Worm (Caenorhabditis elegans): ENCODE measurements around the gene srw-34.

DNA sequence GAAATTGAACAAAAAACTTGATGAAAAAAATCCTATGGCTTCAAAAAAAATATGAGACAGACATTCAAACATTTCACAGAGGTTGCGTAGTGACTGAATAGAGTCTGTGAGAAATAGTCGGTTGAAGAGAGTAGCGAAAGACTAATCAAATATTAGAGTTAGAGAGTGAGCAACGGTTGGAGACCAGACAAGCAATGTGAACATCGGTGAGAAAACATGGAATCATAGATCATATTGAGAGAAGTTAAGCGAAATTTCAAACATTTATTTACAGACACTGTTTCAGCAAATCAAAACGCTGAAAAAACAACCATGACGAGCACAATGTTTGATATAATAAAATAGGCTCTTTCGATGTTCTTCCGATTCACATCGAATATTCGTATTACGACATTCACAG is 15.5 kb downstream of the srw-34 start:
- no peak for TF ChIP-seq dao-5 (tag; optimal IDR thresholded peaks at IDR 0.05)
- no peak for TF ChIP-seq him-1 (tag; optimal IDR thresholded peaks at IDR 0.05)
- no peak for TF ChIP-seq W03F9.2 (tag; optimal IDR thresholded peaks at IDR 0.05)

All from whole organism, L4/young adult.